Fruit fly (Drosophila melanogaster): ENCODE measurements around the gene CG31191.

Gene CG31191

dm6 chr3R:20914103-20914502 lies 31.2 kb downstream of the CG31191 start, which contains the start of gene hdly (continued):
- TF ChIP-seq Dfd (GFP tag; optimal IDR thresholded peaks at IDR 0.05), result no peak
- peak; percentile 70 for TF ChIP-seq rgr (GFP tag; optimal IDR thresholded peaks at IDR 0.05)
- peak; percentile 94 for TF ChIP-seq CrebA (GFP tag; optimal IDR thresholded peaks at IDR 0.05; ENCODE audit: borderline replicate concordance)
- peak; percentile 53 for TF ChIP-seq CG32264 (GFP tag; optimal IDR thresholded peaks at IDR 0.05)

DNA sequence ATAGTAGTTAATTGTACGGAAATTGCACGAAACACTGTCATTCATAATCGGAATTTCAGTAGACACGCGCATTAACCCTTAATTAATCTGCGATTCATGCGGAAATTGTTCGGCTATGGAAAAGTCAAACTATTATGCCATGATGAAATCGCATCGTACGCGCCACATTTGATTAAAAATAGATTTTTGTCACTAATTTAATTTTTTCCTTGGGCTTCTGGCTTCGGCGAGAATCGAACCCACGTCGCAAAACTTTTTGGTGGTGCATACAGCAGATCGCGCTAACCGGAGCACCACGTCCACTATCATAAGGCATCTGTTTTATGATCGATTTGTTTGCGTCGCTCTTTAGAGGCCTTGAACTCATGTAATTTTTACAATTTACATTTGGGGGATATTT lies 32.6 kb downstream of the CG31191 start:
- TF ChIP-seq CG9705 (GFP tag; optimal IDR thresholded peaks at IDR 0.05) (no peak), dmrt93B (GFP tag; optimal IDR thresholded peaks at IDR 0.05) (no peak), Sp1 (GFP tag; optimal IDR thresholded peaks at IDR 0.05) (no peak), CrebA (GFP tag; optimal IDR thresholded peaks at IDR 0.05; ENCODE audit: borderline replicate concordance) (no peak), psq (GFP tag; optimal IDR thresholded peaks at IDR 0.05) (no peak), Abd-B (GFP tag; optimal IDR thresholded peaks at IDR 0.05) (no peak), br (GFP tag; optimal IDR thresholded peaks at IDR 0.05) (no peak), foxo (GFP tag; optimal IDR thresholded peaks at IDR 0.05) (no peak), sage (GFP tag; optimal IDR thresholded peaks at IDR 0.05) (no peak), Hr83 (GFP tag; optimal IDR thresholded peaks at IDR 0.05; ENCODE audit: poor library complexity, severe bottlenecking) (no peak), HLH106 (tag; optimal IDR thresholded peaks at IDR 0.05) (no peak), woc (GFP tag; optimal IDR thresholded peaks at IDR 0.05) (no peak), OdsH (GFP tag; optimal IDR thresholded peaks at IDR 0.05) (no peak), Rel (GFP tag; optimal IDR thresholded peaks at IDR 0.05) (no peak), Rel (tag; optimal IDR thresholded peaks at IDR 0.05) (no peak), Dif (GFP tag; optimal IDR thresholded peaks at IDR 0.05; ENCODE audit: partially characterized antibody) (no peak), fru (GFP tag; optimal IDR thresholded peaks at IDR 0.05) (no peak), CG32264 (GFP tag; optimal IDR thresholded peaks at IDR 0.05) (no peak), sv (GFP tag; optimal IDR thresholded peaks at IDR 0.05) (no peak), GATAd (GFP tag; optimal IDR thresholded peaks at IDR 0.05) (no peak), h (GFP tag; optimal IDR thresholded peaks at IDR 0.05) (no peak)

DNA sequence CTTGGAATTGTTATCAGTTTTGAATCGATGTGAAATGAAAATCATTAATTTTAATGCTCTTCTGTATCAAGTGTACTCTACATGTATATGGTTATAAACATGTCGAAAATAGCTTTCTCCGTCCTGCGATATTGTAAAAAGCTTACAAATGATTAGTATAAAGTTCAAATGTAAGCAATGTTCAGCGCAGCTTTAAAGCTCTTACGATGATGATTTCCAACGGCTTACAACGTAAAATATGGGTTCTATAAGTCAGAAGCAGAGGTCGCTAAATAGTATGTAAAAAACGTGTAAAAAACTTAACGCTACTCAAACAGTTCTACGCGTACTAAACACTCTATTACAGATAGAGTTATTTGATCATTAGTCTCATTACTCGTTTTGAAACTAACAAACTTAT lies 36.7 kb downstream of the CG31191 start:
- TF ChIP-seq Myc (optimal IDR thresholded peaks at IDR 0.05) (no peak), h (GFP tag; optimal IDR thresholded peaks at IDR 0.05) (no peak), foxo (GFP tag; optimal IDR thresholded peaks at IDR 0.05) (no peak), Sp1 (GFP tag; optimal IDR thresholded peaks at IDR 0.05) (no peak), ey (GFP tag; optimal IDR thresholded peaks at IDR 0.05) (no peak), GATAd (GFP tag; optimal IDR thresholded peaks at IDR 0.05) (no peak), br (GFP tag; optimal IDR thresholded peaks at IDR 0.05) (no peak), OdsH (GFP tag; optimal IDR thresholded peaks at IDR 0.05) (no peak), rgr (GFP tag; optimal IDR thresholded peaks at IDR 0.05) (no peak), fru (GFP tag; optimal IDR thresholded peaks at IDR 0.05) (no peak), dl (GFP tag; optimal IDR thresholded peaks at IDR 0.05; ENCODE audit: insufficient read depth in 1 of 2, partially characterized antibody in 2 of 2) (no peak), N (GFP tag; optimal IDR thresholded peaks at IDR 0.05) (no peak), CrebA (GFP tag; optimal IDR thresholded peaks at IDR 0.05; ENCODE audit: borderline replicate concordance) (no peak)

- TF ChIP-seq tai (GFP tag; optimal IDR thresholded peaks at IDR 0.05), result no peak
- no peak for TF ChIP-seq h (GFP tag; optimal IDR thresholded peaks at IDR 0.05)
- no peak for TF ChIP-seq fru (GFP tag; optimal IDR thresholded peaks at IDR 0.05)
- no peak for TF ChIP-seq Hnf4 (GFP tag; optimal IDR thresholded peaks at IDR 0.05)
- TF ChIP-seq rgr (GFP tag; optimal IDR thresholded peaks at IDR 0.05), result no peak
- no peak for TF ChIP-seq pan (optimal IDR thresholded peaks at IDR 0.05)
- no peak for TF ChIP-seq brk (GFP tag; optimal IDR thresholded peaks at IDR 0.05)
- no peak for TF ChIP-seq Dif (GFP tag; optimal IDR thresholded peaks at IDR 0.05; ENCODE audit: partially characterized antibody)
- TF ChIP-seq dmrt93B (GFP tag; optimal IDR thresholded peaks at IDR 0.05), result no peak
- no peak for TF ChIP-seq Dfd (GFP tag; optimal IDR thresholded peaks at IDR 0.05)
- no peak for TF ChIP-seq HLH106 (tag; optimal IDR thresholded peaks at IDR 0.05)
- no peak for TF ChIP-seq OdsH (GFP tag; optimal IDR thresholded peaks at IDR 0.05)
- TF ChIP-seq Hr83 (GFP tag; optimal IDR thresholded peaks at IDR 0.05; ENCODE audit: poor library complexity, severe bottlenecking), result no peak
- TF ChIP-seq woc (GFP tag; optimal IDR thresholded peaks at IDR 0.05), result no peak
- no peak for TF ChIP-seq br (GFP tag; optimal IDR thresholded peaks at IDR 0.05)
- no peak for TF ChIP-seq Myc (optimal IDR thresholded peaks at IDR 0.05)
Measured at dm6 chr3R:20905418-20905817, 39.9 kb downstream of the CG31191 start, which contains the start of gene TotX. TSS of gene TotX (minus strand) at chr3R:20905518.

DNA sequence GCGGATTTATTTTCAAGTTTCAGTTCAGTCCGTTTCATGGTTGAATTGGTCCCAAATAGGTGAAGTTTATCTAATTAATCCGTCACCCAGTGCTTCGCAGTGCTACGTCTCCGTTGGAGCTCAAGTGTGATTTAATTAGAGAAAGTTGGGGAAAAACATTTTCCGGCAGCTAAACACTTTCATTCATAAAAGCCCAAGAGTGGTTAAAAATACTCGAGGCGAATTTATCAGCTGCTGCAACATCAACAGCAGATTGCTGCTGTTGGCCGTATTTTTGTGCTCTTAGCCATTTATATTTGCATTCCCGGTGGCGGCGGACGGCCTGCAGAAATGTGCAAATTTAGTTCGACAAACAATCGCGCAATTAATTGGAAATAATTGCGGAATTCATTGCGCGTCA lies 43.7 kb downstream of the CG31191 start, which contains the start of gene Grik:
Gene Grik (plus strand): TSS at position 301 of the 400 bp plus-strand sequence.
- TF ChIP-seq sage (GFP tag; optimal IDR thresholded peaks at IDR 0.05), result no peak
- TF ChIP-seq sv (GFP tag; optimal IDR thresholded peaks at IDR 0.05), result no peak
- no peak for TF ChIP-seq OdsH (GFP tag; optimal IDR thresholded peaks at IDR 0.05)
- no peak for TF ChIP-seq Hr78 (GFP tag; optimal IDR thresholded peaks at IDR 0.05)
- no peak for TF ChIP-seq CG9705 (GFP tag; optimal IDR thresholded peaks at IDR 0.05)
- TF ChIP-seq h (GFP tag; optimal IDR thresholded peaks at IDR 0.05), result no peak
- TF ChIP-seq rgr (GFP tag; optimal IDR thresholded peaks at IDR 0.05), result no peak
- TF ChIP-seq HLH106 (tag; optimal IDR thresholded peaks at IDR 0.05), result no peak
- no peak for TF ChIP-seq Rel (GFP tag; optimal IDR thresholded peaks at IDR 0.05)
- no peak for TF ChIP-seq Rel (tag; optimal IDR thresholded peaks at IDR 0.05)
- no peak for TF ChIP-seq N (GFP tag; optimal IDR thresholded peaks at IDR 0.05)
- TF ChIP-seq dmrt93B (GFP tag; optimal IDR thresholded peaks at IDR 0.05), result no peak
- no peak for TF ChIP-seq Myc (optimal IDR thresholded peaks at IDR 0.05)
- TF ChIP-seq foxo (GFP tag; optimal IDR thresholded peaks at IDR 0.05), result no peak
- TF ChIP-seq Jra (GFP tag; optimal IDR thresholded peaks at IDR 0.05), result no peak
- TF ChIP-seq Hnf4 (GFP tag; optimal IDR thresholded peaks at IDR 0.05), result no peak
- TF ChIP-seq fru (GFP tag; optimal IDR thresholded peaks at IDR 0.05), result no peak
- TF ChIP-seq woc (GFP tag; optimal IDR thresholded peaks at IDR 0.05), result no peak
- TF ChIP-seq Hr83 (GFP tag; optimal IDR thresholded peaks at IDR 0.05; ENCODE audit: poor library complexity, severe bottlenecking), result no peak
- TF ChIP-seq tai (GFP tag; optimal IDR thresholded peaks at IDR 0.05), result no peak
- TF ChIP-seq pan (optimal IDR thresholded peaks at IDR 0.05), result no peak
